Worm (Caenorhabditis elegans) whole organism, late embryonic: ENCODE data around the gene col-179.

Experiments
- F13H6.1 ChIP-seq: sonication (generic microtip); optimal IDR thresholded peaks from 2 replicates; lab custom pipeline; 2016; ENCODE audit warnings: missing genetic modification characterization, missing compliant biosample characterization
- K09A11.1 ChIP-seq: sonication (generic microtip); optimal IDR thresholded peaks from 2 replicates; lab custom pipeline; 2017; ENCODE audit warnings: antibody characterized with exemption, mild to moderate bottlenecking, missing genetic modification characterization, missing compliant biosample characterization; ENCODE audit not compliant: insufficient read depth
- T23F11.4 ChIP-seq: fragments of 200-800 bp; sonication (Bioruptor generic); optimal IDR thresholded peaks from 2 replicates; lab custom pipeline; 2018; ENCODE audit warnings: mild to moderate bottlenecking, missing genetic modification characterization, missing compliant biosample characterization
- Y22D7AL.16 ChIP-seq: sonication (generic microtip); optimal IDR thresholded peaks from 2 replicates; lab custom pipeline; 2016; ENCODE audit warnings: missing genetic modification characterization, missing compliant biosample characterization
- ahr-1 ChIP-seq: sonication (generic microtip); optimal IDR thresholded peaks from 2 replicates; lab custom pipeline; 2016; ENCODE audit warnings: missing genetic modification characterization, missing compliant biosample characterization
- ama-1 ChIP-seq: fragments of 150-350 bp; optimal IDR thresholded peaks from 2 replicates; lab custom pipeline; 2014
- ceh-14 ChIP-seq: sonication (generic microtip); optimal IDR thresholded peaks from 2 replicates; lab custom pipeline; 2016; ENCODE audit warnings: missing genotype, missing genetic modification characterization, missing compliant biosample characterization
- ceh-18 ChIP-seq: sonication (generic microtip); optimal IDR thresholded peaks from 2 replicates; lab custom pipeline; 2016; ENCODE audit warnings: missing genetic modification characterization, missing compliant biosample characterization
- ceh-19 ChIP-seq: fragments of 200-800 bp; sonication (Bioruptor generic); optimal IDR thresholded peaks from 2 replicates; lab custom pipeline; 2018; ENCODE audit warnings: mild to moderate bottlenecking, missing genetic modification characterization, missing compliant biosample characterization
- ceh-22 ChIP-seq: sonication (generic microtip); optimal IDR thresholded peaks from 2 replicates; lab custom pipeline; 2017; ENCODE audit warnings: missing biosample characterization, missing genetic modification characterization
- ceh-30 ChIP-seq: fragments of 150-350 bp; optimal IDR thresholded peaks from 2 replicates; lab custom pipeline; 2014; ENCODE audit warnings: missing biosample characterization, missing genetic modification characterization
- ceh-31 ChIP-seq: sonication (generic microtip); optimal IDR thresholded peaks from 2 replicates; lab custom pipeline; 2016; ENCODE audit warnings: missing genetic modification characterization, missing compliant biosample characterization
- ceh-34 ChIP-seq: sonication (generic microtip); optimal IDR thresholded peaks from 2 replicates; lab custom pipeline; 2016; ENCODE audit warnings: mild to moderate bottlenecking, missing genetic modification characterization, missing compliant biosample characterization
- che-1 ChIP-seq: sonication (generic microtip); optimal IDR thresholded peaks from 2 replicates; lab custom pipeline; 2016; ENCODE audit warnings: mild to moderate bottlenecking, missing genetic modification characterization, missing compliant biosample characterization
- dmd-4 ChIP-seq: sonication (generic microtip); optimal IDR thresholded peaks from 2 replicates; lab custom pipeline; 2016; ENCODE audit warnings: borderline replicate concordance, missing genetic modification characterization, missing compliant biosample characterization
- elt-2 ChIP-seq: sonication (generic microtip); optimal IDR thresholded peaks from 2 replicates; lab custom pipeline; 2016; ENCODE audit warnings: missing genetic modification reagents, missing genetic modification characterization, missing compliant biosample characterization
- elt-4 ChIP-seq: sonication (generic microtip); optimal IDR thresholded peaks from 2 replicates; lab custom pipeline; 2016; ENCODE audit warnings: missing genetic modification characterization, missing compliant biosample characterization
- eyg-1 ChIP-seq: sonication (generic microtip); optimal IDR thresholded peaks from 2 replicates; lab custom pipeline; 2016; ENCODE audit warnings: missing genotype, missing genetic modification characterization, missing compliant biosample characterization
- fkh-10 ChIP-seq: fragments of 150-350 bp; optimal IDR thresholded peaks from 2 replicates; lab custom pipeline; 2014; ENCODE audit warnings: missing biosample characterization, missing genetic modification reagents, missing genetic modification characterization
- fkh-6 ChIP-seq: sonication (generic microtip); optimal IDR thresholded peaks from 2 replicates; lab custom pipeline; 2016; ENCODE audit warnings: missing genetic modification characterization, missing compliant biosample characterization
- hlh-13 ChIP-seq: fragments of 200-800 bp; sonication (Bioruptor generic); optimal IDR thresholded peaks from 2 replicates; lab custom pipeline; 2018; ENCODE audit warnings: mild to moderate bottlenecking, missing genetic modification characterization, missing compliant biosample characterization
- hlh-15 ChIP-seq: sonication (generic microtip); optimal IDR thresholded peaks from 2 replicates; lab custom pipeline; 2016; ENCODE audit warnings: missing genetic modification characterization, missing compliant biosample characterization
- hlh-30 ChIP-seq: sonication (generic microtip); optimal IDR thresholded peaks from 2 replicates; lab custom pipeline; 2017; ENCODE audit warnings: antibody characterized with exemption, missing genetic modification characterization, missing compliant biosample characterization; ENCODE audit not compliant: insufficient read depth
- lim-6 ChIP-seq: sonication (generic microtip); optimal IDR thresholded peaks from 2 replicates; lab custom pipeline; 2016; ENCODE audit warnings: missing genetic modification characterization, missing compliant biosample characterization
- lin-11 ChIP-seq: fragments of 200-800 bp; sonication (Bioruptor generic); optimal IDR thresholded peaks from 2 replicates; lab custom pipeline; 2018; ENCODE audit warnings: mild to moderate bottlenecking, missing genetic modification characterization, missing compliant biosample characterization
- mec-3 ChIP-seq: sonication (generic microtip); optimal IDR thresholded peaks from 2 replicates; lab custom pipeline; 2016; ENCODE audit warnings: borderline replicate concordance, missing genetic modification characterization, missing compliant biosample characterization
- nfya-1 ChIP-seq: sonication (generic microtip); optimal IDR thresholded peaks from 2 replicates; lab custom pipeline; 2017; ENCODE audit warnings: missing genetic modification characterization, mild to moderate bottlenecking, missing compliant biosample characterization, antibody characterized with exemption, moderate library complexity
- odd-2 ChIP-seq: sonication (generic microtip); optimal IDR thresholded peaks from 2 replicates; lab custom pipeline; 2017; ENCODE audit warnings: antibody characterized with exemption, mild to moderate bottlenecking, missing genetic modification characterization, missing compliant biosample characterization
- pax-1 ChIP-seq: fragments of 150-350 bp; optimal IDR thresholded peaks from 2 replicates; lab custom pipeline; 2014; ENCODE audit warnings: missing biosample characterization, missing genetic modification characterization
- pha-4 ChIP-seq: fragments of 150-350 bp; optimal IDR thresholded peaks from 2 replicates; lab custom pipeline; 2018; ENCODE audit warnings: missing biosample characterization, missing genetic modification reagents, missing genetic modification characterization
- pqm-1 ChIP-seq: sonication (generic microtip); optimal IDR thresholded peaks from 2 replicates; lab custom pipeline; 2016; ENCODE audit warnings: missing genetic modification characterization, missing compliant biosample characterization
- rnt-1 ChIP-seq: sonication (generic microtip); optimal IDR thresholded peaks from 2 replicates; lab custom pipeline; 2016; ENCODE audit warnings: missing genetic modification characterization, missing compliant biosample characterization
- sdc-2 ChIP-seq: sonication (generic microtip); optimal IDR thresholded peaks from 2 replicates; lab custom pipeline; 2016; ENCODE audit warnings: missing genotype, missing genetic modification characterization, missing compliant biosample characterization
- sox-2 ChIP-seq: fragments of 200-800 bp; sonication (Bioruptor generic); IDR thresholded peaks from 2 replicates; pipeline ENCODE4 v1.3.6; 2022; ENCODE audit warnings: missing genetic modification reagents, missing genetic modification characterization, missing compliant biosample characterization
- unc-55 ChIP-seq: sonication (generic microtip); optimal IDR thresholded peaks from 2 replicates; lab custom pipeline; 2017; ENCODE audit warnings: missing biosample characterization, missing genetic modification reagents, missing genetic modification characterization
- ztf-16 ChIP-seq: sonication (generic microtip); optimal IDR thresholded peaks from 2 replicates; lab custom pipeline; 2017; ENCODE audit warnings: missing genetic modification characterization, missing compliant biosample characterization

Gene col-179

DNA sequence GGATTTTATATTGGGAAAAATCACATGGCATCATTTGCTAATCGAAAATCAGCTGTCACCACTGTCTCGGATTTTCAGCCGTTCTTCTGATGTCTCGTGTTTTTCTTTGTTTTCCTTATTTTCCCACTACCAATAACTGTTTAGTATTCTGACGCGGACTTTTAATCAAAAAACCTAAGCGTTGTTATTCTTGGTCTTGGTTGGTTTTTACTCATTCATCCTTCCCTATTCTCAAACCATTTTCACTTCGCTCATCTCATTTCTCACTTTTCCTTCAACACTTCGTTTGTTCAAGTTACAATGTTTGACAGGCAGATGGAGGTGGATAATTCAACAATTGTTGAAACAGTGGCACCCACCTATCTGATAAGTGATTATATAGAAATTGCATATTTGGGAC is 22.7 kb upstream of the col-179 start, which contains the start of gene gnrr-6:
Gene gnrr-6 (plus strand): TSS at position 301 of the 400 bp plus-strand sequence.
- TF ChIP-seq lin-11 (tag; lab: Kevin White, UChicago) (no peak), lim-6 (no peak), ahr-1 (tag; lab: Kevin White, UChicago) (no peak), Y22D7AL.16 (tag; lab: Kevin White, UChicago) (no peak), hlh-15 (no peak), fkh-6 (tag; lab: Kevin White, UChicago) (no peak), sox-2 (no peak), unc-55 (no peak), pax-1 (tag; lab: Kevin White, UChicago) (no peak), ama-1 (lab: Kevin White, UChicago) (no peak), ceh-31 (no peak), F13H6.1 (tag; lab: Kevin White, UChicago) (no peak), elt-4 (no peak)
- TF ChIP-seq, all 69 proteins: peak for 0

DNA sequence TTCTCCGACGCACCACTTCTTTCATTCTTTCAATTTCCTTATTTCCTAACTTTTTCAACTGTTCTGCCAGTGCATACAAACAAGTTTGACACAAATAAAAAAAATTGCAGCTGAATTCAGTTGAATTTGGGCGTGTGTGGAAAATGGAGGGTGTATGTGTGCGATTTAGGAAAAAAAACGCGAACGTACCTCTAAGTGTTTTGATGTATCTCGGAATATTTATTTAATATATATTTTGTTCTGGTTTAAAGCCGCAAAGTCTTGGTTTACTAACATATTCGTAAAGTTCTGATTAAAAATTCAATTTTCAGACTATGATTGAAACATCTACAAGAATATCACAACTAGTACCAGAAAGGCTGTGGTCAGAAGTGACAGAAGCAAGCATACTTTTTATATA is 15.8 kb upstream of the col-179 start, which contains the start of gene gnrr-7:
Gene gnrr-7 (plus strand): TSS at position 301 of the 400 bp plus-strand sequence.
- no peak for TF ChIP-seq ceh-18
- TF ChIP-seq mec-3 (tag; lab: Kevin White, UChicago) = no peak
- TF ChIP-seq odd-2 = no peak
- no peak for TF ChIP-seq K09A11.1 (tag; lab: Kevin White, UChicago)
- no peak for TF ChIP-seq elt-2 (tag; lab: Kevin White, UChicago)
- no peak for TF ChIP-seq dmd-4 (tag; lab: Kevin White, UChicago)
- no peak for TF ChIP-seq sdc-2 (tag; lab: Kevin White, UChicago)
- no peak for TF ChIP-seq ceh-14 (tag; lab: Kevin White, UChicago)
- TF ChIP-seq eyg-1 (tag; lab: Kevin White, UChicago) = no peak
- TF ChIP-seq, all 69 proteins: peak for 0

DNA sequence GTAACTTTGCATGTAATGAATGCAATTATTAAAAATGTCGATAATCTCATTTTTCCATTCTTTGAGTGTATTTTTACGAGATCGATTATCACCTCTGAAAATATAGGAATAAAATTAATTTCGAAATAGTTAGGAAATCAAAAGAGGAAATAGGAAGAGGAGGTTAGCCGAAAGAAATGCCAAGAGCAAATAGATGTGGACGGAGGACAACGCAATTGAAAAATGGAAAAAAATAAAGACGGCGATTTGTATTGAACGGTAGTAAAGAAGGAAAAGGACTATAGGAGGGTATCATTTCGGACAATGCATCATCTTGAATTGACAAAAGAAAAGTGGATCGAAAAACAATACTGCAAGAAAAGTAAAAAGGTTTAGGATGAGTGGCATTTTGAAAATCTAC is 11.8 kb upstream of the col-179 start, which contains the start of gene F13D2.1:
Gene F13D2.1 (minus strand): TSS at position 101 of the 400 bp plus-strand sequence.
- TF ChIP-seq hlh-13 (GFP tag; lab: Kevin White, UChicago) = no peak
- TF ChIP-seq hlh-30 (tag; lab: Kevin White, UChicago) = no peak
- no peak for TF ChIP-seq dmd-4 (tag; lab: Kevin White, UChicago)
- TF ChIP-seq nfya-1 (tag; lab: Kevin White, UChicago) = no peak
- TF ChIP-seq, all 69 proteins: peak for 0

DNA sequence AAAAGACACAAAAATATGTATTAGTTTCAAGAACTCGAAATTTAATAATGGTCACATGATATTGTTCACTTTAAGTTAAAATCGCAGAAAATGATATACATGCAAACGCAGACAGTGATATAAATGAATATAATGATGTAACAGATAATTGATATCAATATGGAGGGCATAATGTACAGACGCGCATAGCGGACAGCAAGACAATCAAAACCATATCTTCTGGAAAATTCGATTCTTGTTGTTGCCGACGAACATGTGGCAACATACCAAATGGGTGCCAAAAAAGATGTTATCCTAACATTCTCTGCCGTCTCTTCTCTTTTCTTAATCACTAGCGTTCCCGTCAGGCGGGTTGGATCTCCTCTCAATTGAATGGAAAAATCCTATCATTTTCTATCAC is 10.8 kb upstream of the col-179 start:
- TF ChIP-seq odd-2 (no peak), dmd-4 (tag; lab: Kevin White, UChicago) (no peak), hlh-30 (tag; lab: Kevin White, UChicago) (no peak), pqm-1 (tag; lab: Kevin White, UChicago) (no peak), rnt-1 (tag; lab: Kevin White, UChicago) (no peak), pha-4 (no peak), ceh-19 (GFP tag; lab: Kevin White, UChicago) (no peak), ceh-34 (tag; lab: Kevin White, UChicago) (no peak), che-1 (tag; lab: Kevin White, UChicago) (no peak), ceh-30 (tag; lab: Kevin White, UChicago) (no peak), ceh-22 (tag; lab: Kevin White, UChicago) (no peak), fkh-10 (GFP tag; lab: Kevin White, UChicago) (no peak), ztf-16 (tag; lab: Kevin White, UChicago) (no peak), eyg-1 (tag; lab: Kevin White, UChicago) (no peak), T23F11.4 (no peak), hlh-15 (no peak), sox-2 (no peak)
